Worm (Caenorhabditis elegans): ENCODE measurements around the gene C30B5.2.

DNA sequence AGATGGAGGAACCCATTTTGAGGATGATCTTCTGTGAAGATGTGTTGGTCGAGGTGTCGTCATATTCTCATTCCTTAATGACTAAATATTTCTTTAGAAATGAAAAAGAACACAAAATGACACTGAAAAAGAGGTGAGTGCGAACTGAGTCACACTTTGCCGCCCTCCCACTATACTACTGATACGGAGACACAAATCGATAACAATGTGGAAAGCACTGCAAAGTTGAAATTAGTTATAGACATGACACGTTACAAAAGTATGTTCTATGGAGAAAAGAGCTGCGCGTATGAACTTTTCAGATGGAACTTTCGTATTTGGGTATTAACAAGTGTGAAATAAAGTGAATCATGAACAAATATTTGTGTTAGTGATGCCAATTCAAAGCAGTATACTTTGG, 47.2 kb downstream of the C30B5.2 start, which contains the start of gene tat-4:
- TF ChIP-seq unc-39 (tag; optimal IDR thresholded peaks at IDR 0.05) (no peak), sptf-1 (tag; optimal IDR thresholded peaks at IDR 0.05) (no peak), nhr-28 (tag; optimal IDR thresholded peaks at IDR 0.05) (no peak), unc-62 (GFP tag; optimal IDR thresholded peaks at IDR 0.05) (no peak), nhr-12 (tag; optimal IDR thresholded peaks at IDR 0.05) (no peak)

Measured in whole organism, mixed stage, embryonic.